Comparison of ENCODE assay signal across 1 fruit fly cellular context in genomic region chr3L:262724-263177, dm6.
A peak's percentile ranks its signal among the peaks of the same experiment; 100 is the strongest.
TF ChIP-seq lines count a peak whose summit lies in the region.

No protein-coding gene starts in this region.

TF ChIP-seq in whole organism, embryonic, 481 proteins besides CTCF, POLR2A, EP300 and RAD21 (continued from another document):
- TF ChIP-seq CG13894 (tag; optimal IDR thresholded peaks at IDR 0.05; lab: Kevin White, UChicago): peak; percentile 54
- peak; percentile 1 for TF ChIP-seq CG12391 (tag; optimal IDR thresholded peaks at IDR 0.05; lab: Kevin White, UChicago)
- no peak for TF ChIP-seq sim (GFP tag; IDR thresholded peaks at IDR 0.05; lab: Robert Waterston, UW)
- TF ChIP-seq zen2 (GFP tag; IDR thresholded peaks at IDR 0.05; lab: Robert Waterston, UW; ENCODE audit: partially characterized antibody): peak; percentile 84
- TF ChIP-seq CG2129 (GFP tag; IDR thresholded peaks at IDR 0.05; lab: Robert Waterston, UW; ENCODE audit: partially characterized antibody): peak; percentile 67
- TF ChIP-seq CG34224 (GFP tag; IDR thresholded peaks at IDR 0.05; lab: Robert Waterston, UW; ENCODE audit: partially characterized antibody): peak; percentile 83
- TF ChIP-seq HLH54F (GFP tag; optimal IDR thresholded peaks at IDR 0.05; lab: Kevin White, UChicago): no peak
- peak; percentile 50; the same call in 1 of the 2 replicates for TF ChIP-seq CG10321 (GFP tag; IDR thresholded peaks at IDR 0.05; lab: Robert Waterston, UW)
- TF ChIP-seq CG11456 (GFP tag; IDR thresholded peaks at IDR 0.05; lab: Robert Waterston, UW): no peak
- TF ChIP-seq Atf-2 (GFP tag; optimal IDR thresholded peaks at IDR 0.05; lab: Kevin White, UChicago): no peak
- peak; percentile 62; the same call in 1 of the 2 replicates for TF ChIP-seq tna (GFP tag; IDR thresholded peaks at IDR 0.05; lab: Robert Waterston, UW; ENCODE audit: partially characterized antibody)
- peak; percentile 43 for TF ChIP-seq Nf-YC (tag; optimal IDR thresholded peaks at IDR 0.05; lab: Kevin White, UChicago)
- no peak for TF ChIP-seq CG15073 (GFP tag; optimal IDR thresholded peaks at IDR 0.05; lab: Kevin White, UChicago)
- TF ChIP-seq CG9797 (GFP tag; optimal IDR thresholded peaks at IDR 0.05; lab: Kevin White, UChicago): peak; percentile 27
- peak; percentile 75 for TF ChIP-seq nerfin-2 (GFP tag; IDR thresholded peaks at IDR 0.05; lab: Robert Waterston, UW; ENCODE audit: partially characterized antibody)
- TF ChIP-seq vfl (GFP tag; optimal IDR thresholded peaks at IDR 0.05; lab: Kevin White, UChicago): no peak
- TF ChIP-seq stwl (tag; optimal IDR thresholded peaks at IDR 0.05; lab: Kevin White, UChicago): peak; percentile 25
- TF ChIP-seq MESR4 (GFP tag; optimal IDR thresholded peaks at IDR 0.05; lab: Kevin White, UChicago): peak; percentile 88
- peak; percentile 28; the same call in 1 of the 2 replicates for TF ChIP-seq E2f2 (GFP tag; IDR thresholded peaks at IDR 0.05; lab: Robert Waterston, UW)
- peak; percentile 69 for TF ChIP-seq pzg (GFP tag; optimal IDR thresholded peaks at IDR 0.05; lab: Kevin White, UChicago)
- peak; percentile 34 for TF ChIP-seq CG12659 (GFP tag; optimal IDR thresholded peaks at IDR 0.05; lab: Kevin White, UChicago)
- TF ChIP-seq tgo (GFP tag; IDR thresholded peaks at IDR 0.05; lab: Robert Waterston, UW): no peak
- no peak for TF ChIP-seq Atf6 (GFP tag; IDR thresholded peaks at IDR 0.05; lab: Robert Waterston, UW)
- peak; percentile 85 for TF ChIP-seq Max (GFP tag; optimal IDR thresholded peaks at IDR 0.05; lab: Kevin White, UChicago)
- peak; percentile 80 for TF ChIP-seq sna (GFP tag; IDR thresholded peaks at IDR 0.05; lab: Robert Waterston, UW; ENCODE audit: partially characterized antibody)
- peak; percentile 89 for TF ChIP-seq CG6791 (GFP tag; IDR thresholded peaks at IDR 0.05; lab: Robert Waterston, UW; ENCODE audit: partially characterized antibody)
- TF ChIP-seq Dll (GFP tag; IDR thresholded peaks at IDR 0.05; lab: Robert Waterston, UW; ENCODE audit: partially characterized antibody): peak; percentile 85
- TF ChIP-seq dysf (GFP tag; IDR thresholded peaks at IDR 0.05; lab: Robert Waterston, UW): no peak
- TF ChIP-seq TFAM (GFP tag; optimal IDR thresholded peaks at IDR 0.05; lab: Kevin White, UChicago): no peak
- TF ChIP-seq mld (GFP tag; IDR thresholded peaks at IDR 0.05; lab: Robert Waterston, UW; ENCODE audit: partially characterized antibody): peak; percentile 55; the same call in 1 of the 3 replicates
- 0 out of 3 replicates have a peak, but pooled peaks have one; percentile 51 for TF ChIP-seq CG2199 (GFP tag; IDR thresholded peaks at IDR 0.05; lab: Robert Waterston, UW)
- no peak for TF ChIP-seq Jarid2 (GFP tag; optimal IDR thresholded peaks at IDR 0.05; lab: Kevin White, UChicago)
- TF ChIP-seq CG13287 (GFP tag; IDR thresholded peaks at IDR 0.05; lab: Robert Waterston, UW; ENCODE audit: partially characterized antibody): peak; percentile 90
- TF ChIP-seq HmgZ (tag; optimal IDR thresholded peaks at IDR 0.05; lab: Kevin White, UChicago): peak; percentile 9
- TF ChIP-seq CG14860 (GFP tag; IDR thresholded peaks at IDR 0.05; lab: Robert Waterston, UW; ENCODE audit: partially characterized antibody): peak; percentile 71
- TF ChIP-seq hb (GFP tag; IDR thresholded peaks at IDR 0.05; lab: Robert Waterston, UW; ENCODE audit: partially characterized antibody): peak; percentile 58; the same call in 2 of the 3 replicates
- peak; percentile 70 for TF ChIP-seq cwo (GFP tag; optimal IDR thresholded peaks at IDR 0.05; lab: Kevin White, UChicago)
- TF ChIP-seq Scr (GFP tag; IDR thresholded peaks at IDR 0.05; lab: Robert Waterston, UW; ENCODE audit: partially characterized antibody): peak; percentile 89
